Worm (Caenorhabditis elegans) whole organism, mixed stage, embryonic: Measurements from ENCODE around the gene tra-2.

Source experiments
- M03D4.4 ChIP-seq: sonication (generic microtip); optimal IDR thresholded peaks from 2 replicates; lab custom pipeline; 2017; ENCODE audit warnings: mild to moderate bottlenecking, missing genetic modification characterization, missing compliant biosample characterization
- ceh-39 ChIP-seq: fragments of 150-350 bp; optimal IDR thresholded peaks from 2 replicates; lab custom pipeline; 2014; ENCODE audit warnings: missing biosample characterization, missing genetic modification characterization
- elt-3 ChIP-seq: fragments of 150-350 bp; optimal IDR thresholded peaks from 2 replicates; lab custom pipeline; 2014; ENCODE audit warnings: missing biosample characterization, missing genetic modification characterization
- lin-13 ChIP-seq: fragments of 150-350 bp; optimal IDR thresholded peaks from 2 replicates; lab custom pipeline; 2014; ENCODE audit warnings: missing biosample characterization, missing genetic modification characterization
- lsy-2 ChIP-seq: fragments of 150-350 bp; optimal IDR thresholded peaks from 2 replicates; lab custom pipeline; 2014; ENCODE audit warnings: missing biosample characterization, missing genetic modification characterization
- mab-5 ChIP-seq: fragments of 150-350 bp; optimal IDR thresholded peaks from 2 replicates; lab custom pipeline; 2014; ENCODE audit warnings: missing biosample characterization, missing genetic modification characterization
- mep-1 ChIP-seq: fragments of 150-350 bp; optimal IDR thresholded peaks from 2 replicates; lab custom pipeline; 2017; ENCODE audit warnings: missing biosample characterization, missing genetic modification reagents, missing genetic modification characterization, inconsistent platforms
- nhr-237 ChIP-seq: fragments of 150-350 bp; optimal IDR thresholded peaks from 2 replicates; lab custom pipeline; 2014; ENCODE audit warnings: missing biosample characterization, missing genetic modification characterization
- nhr-28 ChIP-seq: fragments of 150-350 bp; optimal IDR thresholded peaks from 2 replicates; lab custom pipeline; 2014; ENCODE audit warnings: missing biosample characterization, missing genetic modification characterization
- nhr-76 ChIP-seq: sonication (generic microtip); optimal IDR thresholded peaks from 2 replicates; lab custom pipeline; 2017; ENCODE audit warnings: missing biosample characterization, missing genetic modification characterization
- pha-4 ChIP-seq: fragments of 150-350 bp; optimal IDR thresholded peaks from 2 replicates; lab custom pipeline; 2018; ENCODE audit warnings: missing biosample characterization, missing genetic modification reagents, missing genetic modification characterization
- snpc-4 ChIP-seq: fragments of 150-350 bp; optimal IDR thresholded peaks from 2 replicates; lab custom pipeline; 2014; ENCODE audit warnings: missing biosample characterization, missing genetic modification characterization
- unc-39 ChIP-seq: fragments of 150-350 bp; optimal IDR thresholded peaks from 2 replicates; lab custom pipeline; 2014; ENCODE audit warnings: missing biosample characterization, missing genetic modification characterization
- unc-62 ChIP-seq: fragments of 150-350 bp; optimal IDR thresholded peaks from 2 replicates; lab custom pipeline; 2014; ENCODE audit warnings: missing biosample characterization, missing genetic modification reagents, missing genetic modification characterization

DNA sequence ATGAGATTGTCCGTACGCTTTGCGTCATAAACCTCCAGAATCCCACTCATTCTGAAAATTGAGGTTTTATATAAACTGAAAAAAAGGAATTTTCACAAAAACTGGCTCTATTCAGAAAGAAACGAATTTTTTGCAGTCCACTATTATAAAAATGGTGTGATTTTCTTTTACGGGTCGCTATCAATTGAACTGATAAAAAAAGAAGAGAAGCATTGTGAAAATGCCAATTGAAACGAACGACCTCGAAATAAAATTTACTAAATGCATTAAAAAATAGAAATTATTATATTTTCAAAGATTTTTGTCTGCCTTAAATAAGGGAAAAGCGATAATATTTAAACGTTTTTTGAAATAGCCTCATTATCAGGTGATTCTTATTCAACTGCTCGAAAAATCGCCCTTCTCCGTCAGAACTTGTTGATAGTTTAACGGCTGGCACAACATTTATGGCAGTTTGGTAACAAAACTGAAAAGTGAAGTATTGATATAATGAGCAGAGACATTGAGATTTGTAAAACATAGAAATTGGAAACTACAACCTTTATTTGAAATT, 6.8 kb upstream of the tra-2 start, which contains the start of gene art-1:
- TF ChIP-seq mab-5, result no peak
- TF ChIP-seq M03D4.4 (tag; lab: Kevin White, UChicago), result no peak
- TF ChIP-seq unc-39, result no peak
- TF ChIP-seq unc-62 (GFP tag; lab: Kevin White, UChicago), result no peak
- no peak for TF ChIP-seq mep-1
- TF ChIP-seq pha-4 (tag; lab: Kevin White, UChicago), result no peak
- TF ChIP-seq nhr-237, result no peak
- no peak for TF ChIP-seq lin-13 (tag; lab: Kevin White, UChicago)
- no peak for TF ChIP-seq nhr-76 (tag; lab: Kevin White, UChicago)
- no peak for TF ChIP-seq snpc-4 (tag; lab: Kevin White, UChicago)
- TF ChIP-seq ceh-39, result no peak
- TF ChIP-seq lsy-2 (tag; lab: Kevin White, UChicago), result no peak
- no peak for TF ChIP-seq nhr-28
- no peak for TF ChIP-seq elt-3 (tag; lab: Kevin White, UChicago)
